Worm (Caenorhabditis elegans) whole organism, L4/young adult: Measurements from ENCODE around the gene tbx-35.

Source experiments
- W03F9.2 ChIP-seq: fragments of 150-350 bp; optimal IDR thresholded peaks from 2 replicates; lab custom pipeline; 2014; ENCODE audit warnings: missing biosample characterization, missing genetic modification characterization
- dao-5 ChIP-seq: sonication (generic microtip); optimal IDR thresholded peaks from 2 replicates; lab custom pipeline; 2016; ENCODE audit warnings: missing genotype, missing genetic modification characterization, moderate library complexity, missing compliant biosample characterization
- him-1 ChIP-seq: sonication (generic microtip); optimal IDR thresholded peaks from 2 replicates; lab custom pipeline; 2016; ENCODE audit warnings: missing genotype, missing genetic modification reagents, missing genetic modification characterization, missing compliant biosample characterization

Gene tbx-35

DNA sequence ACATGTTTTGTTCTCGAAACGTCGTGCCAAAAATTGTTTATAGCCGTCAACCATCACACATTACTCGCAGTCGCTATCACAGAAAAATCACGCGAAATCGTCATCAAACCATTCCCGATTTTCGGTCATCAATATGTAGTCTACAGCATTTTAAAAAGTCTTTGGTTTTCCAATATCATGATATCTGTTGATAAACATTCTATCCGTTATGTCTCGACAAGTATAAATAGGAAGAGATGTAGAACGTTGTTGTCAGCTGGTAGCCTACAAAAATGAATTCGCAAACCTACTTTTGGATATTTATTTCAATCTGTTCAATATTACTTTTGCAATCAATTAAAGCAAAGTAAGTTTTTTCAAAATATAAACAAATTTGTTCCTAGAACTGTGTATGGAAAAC lies 28.8 kb downstream of the tbx-35 start, which contains the start of gene F12A10.1:
F12A10.1 (plus strand) TSS at position 166 of the 400 bp plus-strand sequence.
- TF ChIP-seq dao-5 (tag; lab: Kevin White, UChicago) = no peak
- no peak for TF ChIP-seq him-1 (tag; lab: Kevin White, UChicago)
- no peak for TF ChIP-seq W03F9.2 (tag; lab: Kevin White, UChicago)

DNA sequence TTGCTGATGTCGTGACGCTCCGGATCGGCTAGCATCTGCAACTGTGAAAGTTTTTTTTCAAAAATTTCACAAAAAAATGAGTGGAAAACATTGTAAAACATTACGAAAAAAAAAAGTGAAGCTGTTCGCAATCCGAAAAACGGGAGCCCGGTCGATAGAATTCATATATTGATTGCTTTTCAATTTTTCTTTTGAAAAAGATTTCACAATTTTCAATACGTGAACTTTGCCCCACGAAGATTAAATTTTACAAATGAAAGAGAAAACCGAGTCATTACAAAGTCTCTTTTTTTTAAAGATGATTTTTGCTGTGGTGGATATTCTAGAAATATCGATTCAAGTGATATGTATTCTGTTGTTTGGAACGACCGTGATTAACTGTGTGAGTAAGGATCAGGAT lies 30.8 kb downstream of the tbx-35 start, which contains the start of gene F12A10.6:
F12A10.6 (minus strand) TSS at position 101 of the 400 bp plus-strand sequence.
- TF ChIP-seq him-1 (tag; lab: Kevin White, UChicago) = no peak
- TF ChIP-seq W03F9.2 (tag; lab: Kevin White, UChicago) = no peak
- no peak for TF ChIP-seq dao-5 (tag; lab: Kevin White, UChicago)

DNA sequence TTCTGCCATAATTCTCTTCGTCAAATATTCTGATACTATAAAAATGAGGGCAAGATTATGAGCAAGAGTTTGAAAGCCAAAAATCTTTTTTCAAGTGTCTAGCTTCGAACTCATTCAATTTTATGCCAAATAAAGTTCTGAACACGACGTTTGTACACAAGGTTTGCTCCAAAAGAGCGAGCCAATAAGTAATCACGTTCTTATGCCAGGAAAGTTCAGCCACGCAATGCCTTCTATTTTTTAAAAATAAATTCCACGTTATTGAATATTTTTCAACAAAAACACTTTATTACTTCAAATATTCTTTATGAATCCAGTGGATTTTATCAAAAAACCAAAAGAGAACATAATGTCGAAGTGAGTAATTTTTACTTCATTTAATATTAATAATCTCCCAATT lies 37.4 kb downstream of the tbx-35 start, which contains the start of gene nep-5:
nep-5 (plus strand) TSS at position 301 of the 400 bp plus-strand sequence.
- TF ChIP-seq him-1 (tag; lab: Kevin White, UChicago) = no peak
- no peak for TF ChIP-seq dao-5 (tag; lab: Kevin White, UChicago)
- TF ChIP-seq W03F9.2 (tag; lab: Kevin White, UChicago) = no peak

DNA sequence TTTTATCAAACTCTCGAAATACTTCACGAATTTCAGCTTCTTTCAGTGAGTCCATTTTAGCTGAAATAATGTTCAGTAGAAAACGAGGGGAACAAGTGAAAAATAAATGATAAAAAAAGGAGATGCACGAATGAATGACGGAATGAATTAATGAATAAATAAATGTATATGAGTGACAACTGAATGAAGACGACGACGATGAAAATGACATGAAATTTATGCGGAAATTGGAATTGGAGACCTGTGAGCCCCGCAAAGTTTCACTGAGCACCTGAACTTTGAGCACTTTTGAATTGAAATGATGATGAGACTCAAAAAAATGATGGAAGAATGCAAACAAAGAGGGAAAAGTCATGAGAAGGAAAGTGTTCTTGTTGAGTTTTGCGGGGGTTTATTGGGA lies 43.2 kb downstream of the tbx-35 start, which contains the start of gene cal-8:
cal-8 (minus strand) TSS at position 60 of the 400 bp plus-strand sequence.
- no peak for TF ChIP-seq him-1 (tag; lab: Kevin White, UChicago)
- no peak for TF ChIP-seq dao-5 (tag; lab: Kevin White, UChicago)
- TF ChIP-seq W03F9.2 (tag; lab: Kevin White, UChicago) = no peak

DNA sequence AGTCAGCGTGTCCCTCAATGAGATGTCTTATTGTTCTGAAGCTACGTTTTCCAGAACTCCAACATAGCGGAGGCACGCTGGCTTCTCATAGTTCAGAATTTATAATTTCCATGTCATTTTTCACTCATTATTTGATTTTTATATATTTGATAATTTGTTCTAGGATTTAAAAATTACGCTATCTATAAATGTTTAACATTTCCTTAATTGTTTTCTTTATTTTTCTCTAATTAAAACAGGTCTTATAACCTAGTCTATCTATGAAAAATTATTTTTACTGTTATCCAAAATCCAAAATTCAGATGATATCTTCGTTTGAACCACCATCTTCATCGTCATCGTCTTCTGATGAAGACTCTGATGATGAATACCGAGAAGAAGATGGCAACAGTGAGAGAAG lies 46.9 kb downstream of the tbx-35 start, which contains the start of gene F56D1.1:
F56D1.1 (plus strand) TSS at position 301 of the 400 bp plus-strand sequence.
- TF ChIP-seq him-1 (tag; lab: Kevin White, UChicago) = no peak
- TF ChIP-seq W03F9.2 (tag; lab: Kevin White, UChicago) = no peak
- TF ChIP-seq dao-5 (tag; lab: Kevin White, UChicago) = no peak

DNA sequence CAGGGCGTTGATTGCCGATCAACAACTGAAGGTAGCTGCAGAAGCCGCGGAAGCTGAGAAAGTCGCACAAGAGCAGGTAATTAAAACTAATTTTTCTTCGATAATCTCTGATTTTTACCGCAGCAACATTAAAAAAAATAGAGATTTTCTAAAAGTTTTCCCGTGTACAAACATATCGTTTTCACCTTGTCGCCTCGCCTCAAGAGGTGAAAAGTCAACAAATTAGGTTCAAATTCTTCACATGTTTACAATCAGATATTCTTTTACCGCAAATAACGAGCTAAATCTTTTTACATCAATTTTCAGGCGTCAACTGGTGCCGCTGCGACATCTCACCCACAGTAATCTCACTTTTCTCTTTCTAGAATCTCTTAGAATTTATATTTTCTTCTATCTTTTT lies 50.3 kb downstream of the tbx-35 start, which contains the start of gene ilcr-2:
ilcr-2 (plus strand) TSS at position 301 of the 400 bp plus-strand sequence.
- no peak for TF ChIP-seq W03F9.2 (tag; lab: Kevin White, UChicago)
